Worm (Caenorhabditis elegans) whole organism, young adult: ENCODE results near the gene T03E6.8.
A peak's percentile ranks its signal among the peaks of the same experiment; 100 is the strongest.

Experiments used
- B0035.1 ChIP-seq: sonication (generic microtip); optimal IDR thresholded peaks from 2 replicates; lab custom pipeline; 2016; ENCODE audit warnings: missing genetic modification characterization, mild to moderate bottlenecking, missing compliant biosample characterization, missing genotype, missing genetic modification reagents
- B0261.1 ChIP-seq: sonication (generic microtip); optimal IDR thresholded peaks from 2 replicates; lab custom pipeline; 2016; ENCODE audit warnings: mild to moderate bottlenecking, missing genetic modification characterization, moderate library complexity, missing compliant biosample characterization
- D2030.7 ChIP-seq: fragments of 200-800 bp; sonication (Bioruptor generic); IDR thresholded peaks from 2 replicates; pipeline ENCODE4 v1.3.6; 2022; ENCODE audit warnings: missing genetic modification reagents, missing genetic modification characterization, missing compliant biosample characterization
- T26A5.8 ChIP-seq: sonication (generic microtip); optimal IDR thresholded peaks from 2 replicates; lab custom pipeline; 2016; ENCODE audit warnings: missing genetic modification characterization, missing compliant biosample characterization
- Y53F4B.3 ChIP-seq: fragments of 200-800 bp; sonication (Bioruptor generic); IDR thresholded peaks from 2 replicates; pipeline ENCODE4 v1.3.6; 2022; ENCODE audit warnings: missing genetic modification reagents, missing genetic modification characterization, missing compliant biosample characterization
- Y67H2A.10 ChIP-seq: fragments of 200-800 bp; sonication (Bioruptor generic); conservative IDR thresholded peaks from 2 replicates; pipeline ENCODE4 v1.3.6; 2022; ENCODE audit warnings: missing genetic modification reagents, missing genetic modification characterization, missing compliant biosample characterization
- Y79H2A.3 ChIP-seq: fragments of 200-800 bp; sonication (Bioruptor generic); conservative IDR thresholded peaks from 2 replicates; pipeline ENCODE4 v1.3.6; 2022; ENCODE audit warnings: missing genetic modification reagents, missing genetic modification characterization, missing compliant biosample characterization
- akir-1 ChIP-seq: fragments of 200-800 bp; sonication (Bioruptor generic); optimal IDR thresholded peaks from 2 replicates; lab custom pipeline; 2018; ENCODE audit warnings: mild to moderate bottlenecking, missing genetic modification characterization, moderate library complexity, missing compliant biosample characterization
- ama-1 ChIP-seq, 3 experiments: fragments of 150-350 bp in 1 of 3; sonication (generic microtip) in 2 of 3; optimal IDR thresholded peaks; 2 replicates each; lab custom pipeline; 2014 to 2018; ENCODE audit warnings: missing biosample characterization in 2 of 3, missing genetic modification characterization in 2 of 3, missing genetic modification reagents in 2 of 3
- aptf-3 ChIP-seq: fragments of 200-800 bp; sonication (Bioruptor generic); IDR thresholded peaks from 2 replicates; pipeline ENCODE4 v1.3.6; 2022; ENCODE audit warnings: missing genetic modification characterization, missing compliant biosample characterization
- atf-7 ChIP-seq: sonication (generic microtip); optimal IDR thresholded peaks from 2 replicates; lab custom pipeline; 2017; ENCODE audit warnings: mild to moderate bottlenecking, missing genetic modification characterization, missing compliant biosample characterization
- attf-3 ChIP-seq: fragments of 200-800 bp; sonication (Bioruptor generic); conservative IDR thresholded peaks from 2 replicates; pipeline ENCODE4 v1.3.6; 2022; ENCODE audit warnings: missing genetic modification reagents, missing genetic modification characterization, missing compliant biosample characterization
- ccch-3 ChIP-seq: fragments of 200-800 bp; sonication (Bioruptor generic); optimal IDR thresholded peaks from 2 replicates; lab custom pipeline; 2018; ENCODE audit warnings: mild to moderate bottlenecking, missing genetic modification characterization, missing compliant biosample characterization
- cebp-1 ChIP-seq, 2 experiments: fragments of 200-800 bp in 1 of 2; sonication (Bioruptor generic) in 1 of 2; sonication (generic microtip) in 1 of 2; IDR thresholded peaks in 1 of 2; optimal IDR thresholded peaks in 1 of 2; 2 replicates each; pipeline versions ENCODE4 v1.3.6 to Lab custom; 2017 to 2022; ENCODE audit warnings: missing compliant biosample characterization in 2 of 2, missing genetic modification characterization in 2 of 2, mild to moderate bottlenecking in 1 of 2, missing genetic modification reagents in 1 of 2, moderate library complexity in 1 of 2
- ceh-58 ChIP-seq: fragments of 200-800 bp; sonication (Bioruptor generic); IDR thresholded peaks from 2 replicates; pipeline ENCODE4 v1.3.6; 2022; ENCODE audit warnings: missing genetic modification characterization, missing compliant biosample characterization
- ceh-79 ChIP-seq: sonication (generic microtip); optimal IDR thresholded peaks from 2 replicates; lab custom pipeline; 2017; ENCODE audit warnings: mild to moderate bottlenecking, missing genetic modification characterization, missing compliant biosample characterization
- ceh-91 ChIP-seq: fragments of 200-800 bp; sonication (Bioruptor generic); IDR thresholded peaks from 2 replicates; pipeline ENCODE4 v1.3.6; 2022; ENCODE audit warnings: missing genetic modification reagents, missing genetic modification characterization, missing compliant biosample characterization
- dox-1 ChIP-seq: fragments of 200-800 bp; sonication (Bioruptor generic); IDR thresholded peaks from 2 replicates; pipeline ENCODE4 v1.3.6; 2022; ENCODE audit warnings: missing genetic modification reagents, missing genetic modification characterization, missing compliant biosample characterization
- dpff-1 ChIP-seq: sonication (generic microtip); optimal IDR thresholded peaks from 2 replicates; lab custom pipeline; 2017; ENCODE audit warnings: mild to moderate bottlenecking, missing genetic modification characterization, missing compliant biosample characterization
- dpl-1 ChIP-seq: fragments of 150-350 bp; optimal IDR thresholded peaks from 2 replicates; lab custom pipeline; 2014; ENCODE audit warnings: missing biosample characterization, missing genetic modification reagents, missing genetic modification characterization
- egl-18 ChIP-seq: fragments of 200-800 bp; sonication (Bioruptor generic); IDR thresholded peaks from 2 replicates; pipeline ENCODE4 v1.3.6; 2022; ENCODE audit warnings: missing genetic modification reagents, missing genetic modification characterization, missing compliant biosample characterization
- ekl-4 ChIP-seq: fragments of 200-800 bp; sonication (Bioruptor generic); IDR thresholded peaks from 2 replicates; pipeline ENCODE4 v1.3.6; 2022; ENCODE audit warnings: missing genetic modification reagents, missing genetic modification characterization, missing compliant biosample characterization
- fkh-3 ChIP-seq: sonication (generic microtip); optimal IDR thresholded peaks from 2 replicates; lab custom pipeline; 2016; ENCODE audit warnings: mild to moderate bottlenecking, missing genetic modification characterization, missing compliant biosample characterization
- hmg-1.2 ChIP-seq: fragments of 200-800 bp; sonication (Bioruptor generic); IDR thresholded peaks from 2 replicates; pipeline ENCODE4 v1.3.6; 2022; ENCODE audit warnings: missing genetic modification reagents, missing genetic modification characterization, missing compliant biosample characterization
- hrde-1 ChIP-seq: sonication (generic microtip); optimal IDR thresholded peaks from 2 replicates; lab custom pipeline; 2016; ENCODE audit warnings: missing genetic modification characterization, mild to moderate bottlenecking, missing compliant biosample characterization, moderate library complexity, missing genotype, missing genetic modification reagents, borderline replicate concordance
- hsf-1 ChIP-seq: fragments of 200-800 bp; sonication (Bioruptor generic); IDR thresholded peaks from 2 replicates; pipeline ENCODE4 v1.3.6; 2022; ENCODE audit warnings: missing genetic modification reagents, missing genetic modification characterization, missing compliant biosample characterization
- lag-1 ChIP-seq: fragments of 200-800 bp; sonication (Bioruptor generic); IDR thresholded peaks from 2 replicates; pipeline ENCODE4 v1.3.6; 2022; ENCODE audit warnings: missing genetic modification reagents, missing genetic modification characterization, missing compliant biosample characterization
- let-526 ChIP-seq: fragments of 200-800 bp; sonication (Bioruptor generic); IDR thresholded peaks from 2 replicates; pipeline ENCODE4 v1.3.6; 2022; ENCODE audit warnings: missing genetic modification reagents, missing genetic modification characterization, missing compliant biosample characterization
- lin-40 ChIP-seq: sonication (generic microtip); optimal IDR thresholded peaks from 2 replicates; lab custom pipeline; 2016; ENCODE audit warnings: missing genetic modification characterization, mild to moderate bottlenecking, missing compliant biosample characterization, missing genotype, missing genetic modification reagents
- madf-10 ChIP-seq: sonication (generic microtip); optimal IDR thresholded peaks from 2 replicates; lab custom pipeline; 2016; ENCODE audit warnings: mild to moderate bottlenecking, missing genetic modification characterization, missing compliant biosample characterization
- madf-3 ChIP-seq: fragments of 200-800 bp; sonication (Bioruptor generic); IDR thresholded peaks from 2 replicates; pipeline ENCODE4 v1.3.6; 2022; ENCODE audit warnings: missing genetic modification reagents, missing genetic modification characterization, missing compliant biosample characterization
- madf-8 ChIP-seq: fragments of 200-800 bp; sonication (Bioruptor generic); conservative IDR thresholded peaks from 2 replicates; pipeline ENCODE4 v1.3.6; 2022; ENCODE audit warnings: missing genetic modification reagents, missing genetic modification characterization, missing compliant biosample characterization
- mel-28 ChIP-seq: sonication (generic microtip); optimal IDR thresholded peaks from 2 replicates; lab custom pipeline; 2016; ENCODE audit warnings: borderline replicate concordance, mild to moderate bottlenecking, missing genetic modification characterization, missing compliant biosample characterization
- mes-4 ChIP-seq: sonication (generic microtip); optimal IDR thresholded peaks from 2 replicates; lab custom pipeline; 2016; ENCODE audit warnings: missing genotype, missing genetic modification characterization, missing compliant biosample characterization
- nfya-1 ChIP-seq: sonication (generic microtip); optimal IDR thresholded peaks from 2 replicates; lab custom pipeline; 2017; ENCODE audit warnings: antibody characterized with exemption, missing compliant biosample characterization, missing genetic modification characterization, borderline replicate concordance; ENCODE audit not compliant: insufficient read depth
- nfya-2 ChIP-seq: fragments of 200-800 bp; sonication (Bioruptor generic); IDR thresholded peaks from 2 replicates; pipeline ENCODE4 v1.3.6; 2022; ENCODE audit warnings: missing genetic modification reagents, missing genetic modification characterization, missing compliant biosample characterization
- nfyb-1 ChIP-seq: fragments of 200-800 bp; sonication (Bioruptor generic); IDR thresholded peaks from 2 replicates; pipeline ENCODE4 v1.3.6; 2022; ENCODE audit warnings: missing genetic modification reagents, missing genetic modification characterization, missing compliant biosample characterization
- nhr-80 ChIP-seq: sonication (generic microtip); optimal IDR thresholded peaks from 2 replicates; lab custom pipeline; 2016; ENCODE audit warnings: missing genetic modification characterization, missing compliant biosample characterization
- nhr-90 ChIP-seq: sonication (generic microtip); optimal IDR thresholded peaks from 2 replicates; lab custom pipeline; 2016; ENCODE audit warnings: missing genotype, mild to moderate bottlenecking, missing genetic modification characterization, missing compliant biosample characterization
- repo-1 ChIP-seq: sonication (generic microtip); optimal IDR thresholded peaks from 2 replicates; lab custom pipeline; 2017; ENCODE audit warnings: mild to moderate bottlenecking, missing genetic modification characterization, missing compliant biosample characterization
- sdz-38 ChIP-seq: sonication (generic microtip); optimal IDR thresholded peaks from 2 replicates; lab custom pipeline; 2016; ENCODE audit warnings: missing genotype, missing genetic modification characterization, missing compliant biosample characterization
- sea-2 ChIP-seq: fragments of 200-800 bp; sonication (Bioruptor generic); IDR thresholded peaks from 2 replicates; pipeline ENCODE4 v1.3.6; 2022; ENCODE audit warnings: missing genetic modification characterization, missing compliant biosample characterization
- snpc-3.4 ChIP-seq: sonication (generic microtip); optimal IDR thresholded peaks from 2 replicates; lab custom pipeline; 2017; ENCODE audit warnings: missing genetic modification characterization, mild to moderate bottlenecking, missing compliant biosample characterization, antibody characterized with exemption, moderate library complexity, missing genotype, missing genetic modification reagents
- tbp1 ChIP-seq: fragments of 200-800 bp; sonication (Bioruptor generic); optimal IDR thresholded peaks from 2 replicates; lab custom pipeline; 2018; ENCODE audit warnings: mild to moderate bottlenecking, missing genetic modification characterization, missing compliant biosample characterization
- tlf-1 ChIP-seq: fragments of 200-800 bp; sonication (Bioruptor generic); optimal IDR thresholded peaks from 2 replicates; lab custom pipeline; 2018; ENCODE audit warnings: mild to moderate bottlenecking, missing genetic modification characterization, missing compliant biosample characterization
- ztf-28 ChIP-seq: fragments of 200-800 bp; sonication (Bioruptor generic); IDR thresholded peaks from 2 replicates; pipeline ENCODE4 v1.3.6; 2022; ENCODE audit warnings: missing genetic modification reagents, missing genetic modification characterization, missing compliant biosample characterization

Gene T03E6.8

DNA sequence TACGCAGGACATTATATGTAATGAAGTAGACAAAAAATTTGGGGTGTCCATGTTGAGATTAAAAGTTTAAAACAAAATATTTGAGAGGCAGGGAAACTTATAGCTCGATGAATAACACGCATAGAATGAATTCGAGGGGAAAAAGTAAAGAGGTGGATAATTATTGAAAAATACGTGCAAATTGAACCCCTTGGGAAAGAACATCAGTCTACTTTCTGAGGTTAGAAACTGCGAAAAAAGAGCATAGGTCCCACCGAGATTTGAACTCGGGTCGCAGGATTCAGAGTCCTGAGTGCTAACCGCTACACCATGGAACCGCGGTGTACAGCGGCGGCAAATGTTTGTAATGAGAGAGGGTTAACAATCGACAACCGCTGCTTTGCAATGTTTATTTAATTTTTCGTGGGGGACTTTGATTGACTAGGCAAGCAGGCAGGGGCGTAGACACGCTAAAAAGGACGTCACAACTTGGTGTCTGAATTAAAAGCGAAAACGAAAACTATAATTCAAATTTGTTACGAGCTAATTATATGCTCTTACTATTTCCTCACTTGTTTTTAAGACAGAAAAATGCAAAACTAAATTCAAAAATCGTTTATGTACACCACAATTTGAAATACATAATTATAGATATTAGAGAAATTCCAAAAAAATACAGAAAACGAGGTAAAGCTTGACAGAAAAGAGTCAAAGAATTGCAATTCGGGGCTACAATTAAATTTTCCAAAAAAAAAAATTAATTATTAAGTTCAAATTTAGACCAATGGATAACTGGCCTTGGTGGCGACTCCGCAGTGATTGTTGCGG lies 10.8 kb downstream of the T03E6.8 start, which contains the start of gene srh-269 (continued):
- TF ChIP-seq hrde-1 (tag; lab: Kevin White, UChicago) (peak; percentile 7), D2030.7 (GFP tag; lab: Robert Waterston, UW) (peak; percentile 68), repo-1 (peak; percentile 94), let-526 (GFP tag; lab: Robert Waterston, UW) (peak; percentile 87), madf-8 (GFP tag; lab: Robert Waterston, UW) (0 out of 2 replicates have a peak, but pooled peaks have one; percentile 17), dpff-1 (tag; lab: Kevin White, UChicago) (peak; percentile 6), lin-40 (tag; lab: Kevin White, UChicago) (no peak), attf-3 (GFP tag; lab: Robert Waterston, UW) (no peak), Y53F4B.3 (GFP tag; lab: Robert Waterston, UW) (no peak), madf-3 (GFP tag; lab: Robert Waterston, UW) (peak; percentile 85), B0261.1 (tag; lab: Kevin White, UChicago) (peak; percentile 93), B0035.1 (tag; lab: Kevin White, UChicago) (peak; percentile 76), egl-18 (GFP tag; lab: Robert Waterston, UW) (no peak), sdz-38 (tag; lab: Kevin White, UChicago) (no peak), nhr-80 (tag; lab: Kevin White, UChicago) (peak; percentile 88), hsf-1 (GFP tag; lab: Robert Waterston, UW) (peak; percentile 61; the same call in 1 of the 2 replicates), ama-1 (optimal IDR thresholded peaks at IDR 0.05; lab: Kevin White, UChicago) (peak; percentile 79), ama-1 (GFP tag; optimal IDR thresholded peaks at IDR 0.05; lab: Kevin White, UChicago) (peak in 1 of 2 experiments; percentile 54), atf-7 (tag; lab: Kevin White, UChicago) (peak; percentile 90), mel-28 (tag; lab: Kevin White, UChicago) (peak; percentile 13), madf-10 (peak; percentile 76), akir-1 (GFP tag; lab: Kevin White, UChicago) (no peak), ccch-3 (GFP tag; lab: Kevin White, UChicago) (no peak), Y79H2A.3 (GFP tag; lab: Robert Waterston, UW) (no peak), lag-1 (GFP tag; lab: Robert Waterston, UW) (no peak), mes-4 (peak; percentile 10), ztf-28 (peak; percentile 76; the same call in 1 of the 2 replicates), sea-2 (0 out of 2 replicates have a peak, but pooled peaks have one; percentile 55), tbp1 (GFP tag; lab: Kevin White, UChicago) (peak; percentile 95), hmg-1.2 (GFP tag; lab: Robert Waterston, UW) (peak; percentile 81), ekl-4 (GFP tag; lab: Robert Waterston, UW) (peak; percentile 87), dpl-1 (GFP tag; lab: Kevin White, UChicago) (peak; percentile 32), nhr-90 (peak; percentile 64), nfyb-1 (GFP tag; lab: Robert Waterston, UW) (peak; percentile 95), snpc-3.4 (tag; lab: Kevin White, UChicago) (peak; percentile 72), ceh-79 (tag; lab: Kevin White, UChicago) (peak; percentile 93), ceh-91 (no peak), tlf-1 (peak; percentile 70), ceh-58 (peak; percentile 88; the same call in 1 of the 2 replicates), dox-1 (GFP tag; lab: Robert Waterston, UW) (peak; percentile 56; the same call in 1 of the 2 replicates), nfya-1 (tag; lab: Kevin White, UChicago) (no peak), aptf-3 (GFP tag; lab: Robert Waterston, UW) (0 out of 2 replicates have a peak, but pooled peaks have one; percentile 74), T26A5.8 (tag; lab: Kevin White, UChicago) (peak; percentile 75), cebp-1 (GFP tag; IDR thresholded peaks at IDR 0.05; lab: Robert Waterston, UW) (peak; percentile 56; the same call in 1 of the 2 replicates), cebp-1 (tag; optimal IDR thresholded peaks at IDR 0.05; lab: Kevin White, UChicago) (peak; percentile 84), nfya-2 (GFP tag; lab: Robert Waterston, UW) (no peak), Y67H2A.10 (GFP tag; lab: Robert Waterston, UW) (peak; percentile 60; the same call in 1 of the 2 replicates), fkh-3 (tag; lab: Kevin White, UChicago) (peak; percentile 95)
